Fruit fly (Drosophila melanogaster) whole organism, embryonic: ENCODE measurements around the gene Miga.

Source experiments
- Blimp-1 ChIP-seq: fragments of 200-800 bp; sonication (Bioruptor generic); optimal IDR thresholded peaks from 3 replicates; lab custom pipeline; 2018; ENCODE audit warnings: missing biosample characterization, missing genetic modification characterization, mild to moderate bottlenecking, moderate library complexity, missing genetic modification reagents
- Bteb2 ChIP-seq: fragments of 200-800 bp; sonication (Bioruptor generic); optimal IDR thresholded peaks from 2 replicates; lab custom pipeline; 2016; ENCODE audit warnings: missing biosample characterization, missing genetic modification characterization
- CG10147 ChIP-seq: fragments of 200-800 bp; sonication (Bioruptor generic); optimal IDR thresholded peaks from 2 replicates; lab custom pipeline; 2019; ENCODE audit warnings: missing biosample characterization, mild to moderate bottlenecking, missing genetic modification characterization, moderate library complexity
- CG1233 ChIP-seq: fragments of 200-800 bp; sonication (Bioruptor generic); optimal IDR thresholded peaks from 4 replicates; lab custom pipeline; 2018; ENCODE audit warnings: missing biosample characterization, mild to moderate bottlenecking, missing genetic modification characterization
- CG13775 ChIP-seq: fragments of 200-800 bp; sonication (Bioruptor generic); optimal IDR thresholded peaks from 3 replicates; lab custom pipeline; 2017; ENCODE audit warnings: missing biosample characterization, mild to moderate bottlenecking, missing genetic modification characterization
- CG14667 ChIP-seq: fragments of 200-800 bp; sonication (Bioruptor generic); IDR thresholded peaks from 2 replicates; pipeline ENCODE4 v1.3.6; 2022; ENCODE audit warnings: missing biosample characterization, missing genetic modification characterization
- CG14710 ChIP-seq: fragments of 200-800 bp; sonication (Bioruptor generic); optimal IDR thresholded peaks from 3 replicates; lab custom pipeline; 2019; ENCODE audit warnings: missing biosample characterization, mild to moderate bottlenecking, missing genetic modification characterization, moderate library complexity
- CG17361 ChIP-seq: fragments of 200-800 bp; sonication (Bioruptor generic); IDR thresholded peaks from 3 replicates; pipeline ENCODE4 v1.3.6; 2022; ENCODE audit warnings: missing biosample characterization, missing genetic modification characterization
- CG31365 ChIP-seq: fragments of 200-800 bp; sonication (Bioruptor generic); optimal IDR thresholded peaks from 2 replicates; lab custom pipeline; 2018; ENCODE audit warnings: missing biosample characterization, mild to moderate bottlenecking, missing genetic modification characterization
- CG34224 ChIP-seq: fragments of 200-800 bp; sonication (Bioruptor generic); IDR thresholded peaks from 3 replicates; pipeline ENCODE4 v1.3.6; 2022; ENCODE audit warnings: missing biosample characterization, missing genetic modification characterization; ENCODE audit not compliant: partially characterized antibody
- CG4360 ChIP-seq: fragments of 200-800 bp; sonication (Bioruptor generic); IDR thresholded peaks from 2 replicates; pipeline ENCODE4 v1.3.6; 2022; ENCODE audit warnings: missing biosample characterization, missing genetic modification characterization
- CG5245 ChIP-seq: fragments of 200-800 bp; sonication (Bioruptor generic); optimal IDR thresholded peaks from 3 replicates; lab custom pipeline; 2016; ENCODE audit warnings: missing biosample characterization, missing genetic modification characterization
- CG5953 ChIP-seq: fragments of 200-800 bp; sonication (Bioruptor generic); IDR thresholded peaks from 2 replicates; pipeline ENCODE4 v1.3.6; 2022; ENCODE audit warnings: missing biosample characterization, missing genetic modification characterization
- CG6791 ChIP-seq: fragments of 200-800 bp; sonication (Bioruptor generic); IDR thresholded peaks from 3 replicates; pipeline ENCODE4 v1.3.6; 2022; ENCODE audit warnings: missing biosample characterization, missing genetic modification characterization; ENCODE audit not compliant: partially characterized antibody
- CG6813 ChIP-seq: fragments of 200-800 bp; sonication (Bioruptor generic); optimal IDR thresholded peaks from 2 replicates; lab custom pipeline; 2017; ENCODE audit warnings: missing biosample characterization, missing genetic modification characterization, mild to moderate bottlenecking, moderate library complexity, missing genetic modification reagents
- CG7928 ChIP-seq: fragments of 200-800 bp; sonication (Bioruptor generic); optimal IDR thresholded peaks from 2 replicates; lab custom pipeline; 2017; ENCODE audit warnings: missing biosample characterization, mild to moderate bottlenecking, missing genetic modification characterization
- CG7963 ChIP-seq: fragments of 200-800 bp; sonication (Bioruptor generic); IDR thresholded peaks from 3 replicates; pipeline ENCODE4 v1.3.6; 2022; ENCODE audit warnings: missing biosample characterization, missing genetic modification characterization; ENCODE audit not compliant: partially characterized antibody
- CG8290 ChIP-seq, 3 experiments: fragments of 200-800 bp; sonication (Bioruptor generic); optimal IDR thresholded peaks; 2 replicates each; lab custom pipeline; 2016 to 2019; ENCODE audit warnings: missing biosample characterization in 3 of 3, missing genetic modification characterization in 3 of 3, mild to moderate bottlenecking in 2 of 3, moderate library complexity in 1 of 3
- Dek ChIP-seq: fragments of 200-800 bp; sonication (Bioruptor generic); optimal IDR thresholded peaks from 3 replicates; lab custom pipeline; 2019; ENCODE audit warnings: missing biosample characterization, mild to moderate bottlenecking, missing genetic modification characterization, moderate library complexity
- Ets97D ChIP-seq: fragments of 200-800 bp; sonication (Bioruptor generic); optimal IDR thresholded peaks from 3 replicates; lab custom pipeline; 2016; ENCODE audit warnings: missing biosample characterization, missing genetic modification characterization
- HmgZ ChIP-seq: fragments of 200-800 bp; sonication (Bioruptor generic); optimal IDR thresholded peaks from 2 replicates; lab custom pipeline; 2018; ENCODE audit warnings: missing biosample characterization, mild to moderate bottlenecking, missing genetic modification characterization
- Hr51 ChIP-seq, 2 experiments: fragments of 200-800 bp; sonication (Bioruptor generic); optimal IDR thresholded peaks; 2 replicates in 1 of 2; 3 replicates in 1 of 2; lab custom pipeline; 2016 to 2018; ENCODE audit warnings: missing biosample characterization in 2 of 2, missing genetic modification characterization in 2 of 2, mild to moderate bottlenecking in 1 of 2, moderate library complexity in 1 of 2
- MBD-R2 ChIP-seq: fragments of 200-800 bp; sonication (Bioruptor generic); IDR thresholded peaks from 2 replicates; pipeline ENCODE4 v1.3.6; 2022; ENCODE audit warnings: missing biosample characterization, missing genetic modification characterization
- NK7.1 ChIP-seq: fragments of 200-800 bp; sonication (Bioruptor generic); optimal IDR thresholded peaks from 3 replicates; lab custom pipeline; 2016; ENCODE audit warnings: missing biosample characterization, missing genetic modification characterization
- Sin3A ChIP-seq: fragments of >200 bp; optimal IDR thresholded peaks from 2 replicates; lab custom pipeline; 2018
- Spps ChIP-seq: fragments of 200-800 bp; sonication (Bioruptor generic); optimal IDR thresholded peaks from 2 replicates; lab custom pipeline; 2018; ENCODE audit warnings: missing biosample characterization, mild to moderate bottlenecking, missing genetic modification characterization
- Ssrp ChIP-seq: fragments of 200-800 bp; sonication (Bioruptor generic); optimal IDR thresholded peaks from 2 replicates; lab custom pipeline; 2018; ENCODE audit warnings: missing biosample characterization, mild to moderate bottlenecking, missing genetic modification characterization, moderate library complexity
- Trl ChIP-seq, 3 experiments: fragments of >200 bp in 2 of 3; fragments of 200-800 bp in 1 of 3; sonication (Bioruptor generic) in 1 of 3; optimal IDR thresholded peaks; 2 replicates in 1 of 3; 3 replicates in 2 of 3; lab custom pipeline; 2016 to 2017; ENCODE audit warnings: missing biosample characterization in 1 of 3, missing genetic modification characterization in 1 of 3
- Xrp1 ChIP-seq: fragments of 200-800 bp; sonication (Bioruptor generic); IDR thresholded peaks from 2 replicates; pipeline ENCODE4 v1.3.6; 2022; ENCODE audit warnings: missing biosample characterization, missing genetic modification characterization
- amos ChIP-seq: fragments of 200-800 bp; sonication (Bioruptor generic); IDR thresholded peaks from 2 replicates; pipeline ENCODE4 v1.3.6; 2022; ENCODE audit warnings: missing biosample characterization, missing genetic modification characterization; ENCODE audit not compliant: partially characterized antibody
- ash1 ChIP-seq: fragments of 200-800 bp; sonication (Bioruptor generic); optimal IDR thresholded peaks from 2 replicates; lab custom pipeline; 2018; ENCODE audit warnings: missing biosample characterization, mild to moderate bottlenecking, missing genetic modification characterization
- chm ChIP-seq: fragments of 200-800 bp; sonication (Bioruptor generic); IDR thresholded peaks from 2 replicates; pipeline ENCODE4 v1.3.6; 2022; ENCODE audit warnings: missing biosample characterization, missing genetic modification characterization
- ci ChIP-seq: fragments of 200-800 bp; sonication (Bioruptor generic); IDR thresholded peaks from 3 replicates; pipeline ENCODE4 v1.3.6; 2022; ENCODE audit warnings: missing biosample characterization, missing genetic modification characterization
- crol ChIP-seq: fragments of 200-800 bp; sonication (Bioruptor generic); IDR thresholded peaks from 2 replicates; pipeline ENCODE4 v1.3.6; 2022; ENCODE audit warnings: missing biosample characterization, missing genetic modification characterization
- ftz-f1 ChIP-seq: fragments of 200-800 bp; sonication (Bioruptor generic); optimal IDR thresholded peaks from 2 replicates; lab custom pipeline; 2016; ENCODE audit warnings: missing biosample characterization, missing genetic modification characterization
- hb ChIP-seq: fragments of 200-800 bp; sonication (Bioruptor generic); IDR thresholded peaks from 3 replicates; pipeline ENCODE4 v1.3.6; 2022; ENCODE audit warnings: missing biosample characterization, missing genetic modification characterization; ENCODE audit not compliant: partially characterized antibody
- her ChIP-seq: fragments of 200-800 bp; sonication (Bioruptor generic); optimal IDR thresholded peaks from 2 replicates; lab custom pipeline; 2016; ENCODE audit warnings: missing biosample characterization, missing genetic modification characterization
- jigr1 ChIP-seq: fragments of 200-800 bp; sonication (Bioruptor generic); IDR thresholded peaks from 3 replicates; pipeline ENCODE4 v1.3.6; 2022; ENCODE audit warnings: missing biosample characterization, missing genetic modification characterization
- kah ChIP-seq: fragments of 200-800 bp; sonication (Bioruptor generic); optimal IDR thresholded peaks from 2 replicates; lab custom pipeline; 2018; ENCODE audit warnings: missing biosample characterization, mild to moderate bottlenecking, missing genetic modification characterization
- ken ChIP-seq: fragments of 200-800 bp; sonication (Bioruptor generic); IDR thresholded peaks from 3 replicates; pipeline ENCODE4 v1.3.6; 2022; ENCODE audit warnings: missing biosample characterization, missing genetic modification characterization
- kni ChIP-seq: fragments of 200-800 bp; sonication (Bioruptor generic); optimal IDR thresholded peaks from 3 replicates; lab custom pipeline; 2017; ENCODE audit warnings: mild to moderate bottlenecking, missing biosample characterization, missing genetic modification reagents, missing genetic modification characterization
- nom ChIP-seq: fragments of 200-800 bp; sonication (Bioruptor generic); optimal IDR thresholded peaks from 2 replicates; lab custom pipeline; 2017; ENCODE audit warnings: missing biosample characterization, missing genetic modification characterization, mild to moderate bottlenecking, moderate library complexity, missing genetic modification reagents
- p53 ChIP-seq: fragments of 200-800 bp; sonication (Bioruptor generic); optimal IDR thresholded peaks from 2 replicates; lab custom pipeline; 2016; ENCODE audit warnings: missing biosample characterization, missing genetic modification characterization
- pfk ChIP-seq: fragments of 200-800 bp; sonication (Bioruptor generic); optimal IDR thresholded peaks from 2 replicates; lab custom pipeline; 2018; ENCODE audit warnings: missing biosample characterization, mild to moderate bottlenecking, missing genetic modification characterization, moderate library complexity
- phol ChIP-seq: fragments of 200-800 bp; sonication (Bioruptor generic); optimal IDR thresholded peaks from 3 replicates; lab custom pipeline; 2018; ENCODE audit warnings: missing biosample characterization, mild to moderate bottlenecking, missing genetic modification characterization, moderate library complexity
- pzg ChIP-seq: fragments of 200-800 bp; sonication (Bioruptor generic); optimal IDR thresholded peaks from 3 replicates; lab custom pipeline; 2018; ENCODE audit warnings: missing biosample characterization, mild to moderate bottlenecking, missing genetic modification characterization, moderate library complexity
- seq ChIP-seq: fragments of 200-800 bp; sonication (Bioruptor generic); IDR thresholded peaks from 2 replicates; pipeline ENCODE4 v1.3.6; 2022; ENCODE audit warnings: missing biosample characterization, missing genetic modification characterization
- shn ChIP-seq: fragments of 200-800 bp; sonication (Bioruptor generic); optimal IDR thresholded peaks from 3 replicates; lab custom pipeline; 2016; ENCODE audit warnings: missing biosample characterization, missing genetic modification characterization
- stwl ChIP-seq: fragments of 200-800 bp; sonication (Bioruptor generic); optimal IDR thresholded peaks from 3 replicates; lab custom pipeline; 2018; ENCODE audit warnings: missing biosample characterization, mild to moderate bottlenecking, missing genetic modification characterization, moderate library complexity
- tna ChIP-seq: fragments of 200-800 bp; sonication (Bioruptor generic); IDR thresholded peaks from 2 replicates; pipeline ENCODE4 v1.3.6; 2022; ENCODE audit warnings: missing biosample characterization, missing genetic modification characterization; ENCODE audit not compliant: partially characterized antibody
- twi ChIP-seq: fragments of 200-800 bp; optimal IDR thresholded peaks from 2 replicates; lab custom pipeline; 2019; ENCODE audit warnings: missing biosample characterization, mild to moderate bottlenecking, missing genetic modification characterization, moderate library complexity

Gene Miga

dm6 chrX:8419534-8419933 lies 18.1 kb downstream of the Miga start (continued):
- no peak for TF ChIP-seq HmgZ (tag; lab: Kevin White, UChicago)
- no peak for TF ChIP-seq MBD-R2 (GFP tag; lab: Robert Waterston, UW)
- TF ChIP-seq ken (GFP tag; lab: Robert Waterston, UW) = no peak
- peak; percentile 4 for TF ChIP-seq pfk (GFP tag; lab: Kevin White, UChicago)
- no peak for TF ChIP-seq amos (GFP tag; lab: Robert Waterston, UW)
- TF ChIP-seq phol (tag; lab: Kevin White, UChicago) = no peak
- TF ChIP-seq CG17361 = no peak
- peak; percentile 58 for TF ChIP-seq CG13775 (GFP tag; lab: Kevin White, UChicago)
- peak; percentile 43 for TF ChIP-seq CG14710 (tag; lab: Kevin White, UChicago)
- peak; percentile 52 for TF ChIP-seq nom
- TF ChIP-seq CG6791 (GFP tag; lab: Robert Waterston, UW) = peak; percentile 15; the same call in 1 of the 3 replicates
- no peak for TF ChIP-seq Spps (tag; lab: Kevin White, UChicago)
- no peak for TF ChIP-seq CG5245
- peak; percentile 51 for TF ChIP-seq stwl (tag; lab: Kevin White, UChicago)
- TF ChIP-seq CG7963 = no peak
- peak; percentile 84 for TF ChIP-seq crol
- peak in 1 of 2 experiments; percentile 8 for TF ChIP-seq Trl (optimal IDR thresholded peaks at IDR 0.05; lab: Kevin White, UChicago)
- no peak for TF ChIP-seq Trl (GFP tag; optimal IDR thresholded peaks at IDR 0.05; lab: Kevin White, UChicago)
- TF ChIP-seq twi = peak; percentile 44
- no peak for TF ChIP-seq tna (GFP tag; lab: Robert Waterston, UW)
- TF ChIP-seq CG1233 (GFP tag; lab: Kevin White, UChicago) = no peak
- TF ChIP-seq ci (GFP tag; lab: Robert Waterston, UW) = no peak
- TF ChIP-seq CG5953 (GFP tag; lab: Robert Waterston, UW) = no peak
- no peak for TF ChIP-seq CG34224 (GFP tag; lab: Robert Waterston, UW)
- TF ChIP-seq p53 (GFP tag; lab: Kevin White, UChicago) = peak; percentile 84
- peak; percentile 75 for TF ChIP-seq kni (GFP tag; lab: Kevin White, UChicago)
- peak; percentile 45 for TF ChIP-seq Blimp-1
- TF ChIP-seq CG7928 = no peak
- TF ChIP-seq chm (GFP tag; lab: Robert Waterston, UW) = 0 out of 2 replicates have a peak, but pooled peaks have one; percentile 10

dm6 chrX:8416956-8417355 lies 20.7 kb downstream of the Miga start:
- TF ChIP-seq shn (GFP tag; lab: Kevin White, UChicago) (no peak), ash1 (GFP tag; lab: Kevin White, UChicago) (no peak), ci (GFP tag; lab: Robert Waterston, UW) (no peak), Xrp1 (GFP tag; lab: Robert Waterston, UW) (no peak), CG6813 (GFP tag; lab: Kevin White, UChicago) (no peak), CG14667 (no peak), CG10147 (GFP tag; lab: Kevin White, UChicago) (no peak), Ssrp (tag; lab: Kevin White, UChicago) (no peak), pzg (GFP tag; lab: Kevin White, UChicago) (no peak), NK7.1 (GFP tag; lab: Kevin White, UChicago) (no peak), hb (GFP tag; lab: Robert Waterston, UW) (no peak), Sin3A (lab: Kevin White, UChicago) (no peak), jigr1 (GFP tag; lab: Robert Waterston, UW) (no peak), kah (GFP tag; lab: Kevin White, UChicago) (no peak), ftz-f1 (GFP tag; lab: Kevin White, UChicago) (no peak), Dek (no peak), CG31365 (tag; lab: Kevin White, UChicago) (no peak), seq (no peak), Hr51 (GFP tag; optimal IDR thresholded peaks at IDR 0.05; lab: Kevin White, UChicago) (no peak), Bteb2 (GFP tag; lab: Kevin White, UChicago) (no peak), Ets97D (GFP tag; lab: Kevin White, UChicago) (no peak), her (no peak), CG8290 (GFP tag; optimal IDR thresholded peaks at IDR 0.05; lab: Kevin White, UChicago) (peak; percentile 10), CG8290 (tag; optimal IDR thresholded peaks at IDR 0.05; lab: Kevin White, UChicago) (no peak), CG4360 (GFP tag; lab: Robert Waterston, UW) (no peak)
